Fruit fly (Drosophila melanogaster) whole organism, adult: ENCODE data around the gene CG7290.
A peak's percentile ranks its signal among the peaks of the same experiment; 100 is the strongest.

Experiments used
- CG11617 ChIP-seq: fragments of 200-800 bp; sonication (Bioruptor generic); optimal IDR thresholded peaks from 2 replicates; lab custom pipeline; 2017; ENCODE audit warnings: mild to moderate bottlenecking, missing biosample characterization, missing genetic modification reagents, missing genetic modification characterization
- CG12768 ChIP-seq: fragments of 200-800 bp; sonication (Bioruptor generic); optimal IDR thresholded peaks from 2 replicates; lab custom pipeline; 2017; ENCODE audit warnings: missing biosample characterization, missing genetic modification characterization, mild to moderate bottlenecking, moderate library complexity, missing genetic modification reagents
- CG14711 ChIP-seq: fragments of 200-800 bp; sonication (Bioruptor generic); optimal IDR thresholded peaks from 2 replicates; lab custom pipeline; 2018; ENCODE audit warnings: missing biosample characterization, mild to moderate bottlenecking, missing genetic modification characterization, moderate library complexity
- CG1620 ChIP-seq: fragments of 200-800 bp; sonication (Bioruptor generic); optimal IDR thresholded peaks from 2 replicates; lab custom pipeline; 2016; ENCODE audit warnings: missing biosample characterization, missing genetic modification characterization
- CG33017 ChIP-seq: fragments of 200-800 bp; sonication (Bioruptor generic); optimal IDR thresholded peaks from 2 replicates; lab custom pipeline; 2018; ENCODE audit warnings: missing biosample characterization, mild to moderate bottlenecking, missing genetic modification characterization, moderate library complexity
- CG5204 ChIP-seq: fragments of 200-800 bp; sonication (Bioruptor generic); optimal IDR thresholded peaks from 2 replicates; lab custom pipeline; 2016; ENCODE audit warnings: missing biosample characterization, missing genetic modification characterization
- CG7045 ChIP-seq: fragments of 200-800 bp; sonication (Bioruptor generic); optimal IDR thresholded peaks from 2 replicates; lab custom pipeline; 2017; ENCODE audit warnings: missing biosample characterization, mild to moderate bottlenecking, missing genetic modification characterization
- CG7101 ChIP-seq: fragments of 200-800 bp; sonication (Bioruptor generic); optimal IDR thresholded peaks from 2 replicates; lab custom pipeline; 2018; ENCODE audit warnings: missing biosample characterization, mild to moderate bottlenecking, missing genetic modification characterization, moderate library complexity
- Clk ChIP-seq: fragments of 200-800 bp; sonication (Bioruptor generic); optimal IDR thresholded peaks from 2 replicates; lab custom pipeline; 2017; ENCODE audit warnings: missing biosample characterization, missing genetic modification characterization
- Crg-1 ChIP-seq: fragments of 200-800 bp; sonication (Bioruptor generic); optimal IDR thresholded peaks from 2 replicates; lab custom pipeline; 2016; ENCODE audit warnings: missing biosample characterization, missing genetic modification characterization
- Hr96 ChIP-seq: fragments of 200-800 bp; sonication (Bioruptor generic); optimal IDR thresholded peaks from 2 replicates; lab custom pipeline; 2016; ENCODE audit warnings: missing biosample characterization, missing genetic modification characterization
- Mnt ChIP-seq: fragments of 200-800 bp; sonication (Bioruptor generic); optimal IDR thresholded peaks from 2 replicates; lab custom pipeline; 2016; ENCODE audit warnings: missing biosample characterization, mild to moderate bottlenecking, missing genetic modification characterization
- bab1 ChIP-seq: fragments of 200-800 bp; sonication (Bioruptor generic); optimal IDR thresholded peaks from 3 replicates; lab custom pipeline; 2019; ENCODE audit warnings: missing biosample characterization, mild to moderate bottlenecking, missing genetic modification characterization, moderate library complexity
- cic ChIP-seq: fragments of 200-800 bp; sonication (Bioruptor generic); optimal IDR thresholded peaks from 2 replicates; lab custom pipeline; 2017; ENCODE audit warnings: missing biosample characterization, mild to moderate bottlenecking, missing genetic modification characterization, moderate library complexity
- cnc ChIP-seq, 2 experiments: fragments of >200 bp; optimal IDR thresholded peaks; 2 replicates each; lab custom pipeline; 2017
- kay ChIP-seq: fragments of 200-800 bp; sonication (Bioruptor generic); peaks from one replicate; lab custom pipeline; 2016; ENCODE audit warnings: missing biosample characterization, missing genetic modification characterization, borderline replicate concordance
- ovo ChIP-seq: fragments of 200-800 bp; sonication (Bioruptor generic); optimal IDR thresholded peaks from 2 replicates; lab custom pipeline; 2016; ENCODE audit warnings: missing biosample characterization, missing genetic modification characterization
- pad ChIP-seq: fragments of 200-800 bp; sonication (Bioruptor generic); optimal IDR thresholded peaks from 3 replicates; lab custom pipeline; 2017; ENCODE audit warnings: missing biosample characterization, missing genetic modification characterization, mild to moderate bottlenecking, moderate library complexity, missing genetic modification reagents
- tj ChIP-seq: fragments of 200-800 bp; sonication (Bioruptor generic); optimal IDR thresholded peaks from 3 replicates; lab custom pipeline; 2017; ENCODE audit warnings: missing biosample characterization, mild to moderate bottlenecking, missing genetic modification characterization, moderate library complexity
- toe ChIP-seq: fragments of 200-800 bp; sonication (Bioruptor generic); optimal IDR thresholded peaks from 2 replicates; lab custom pipeline; 2016; ENCODE audit warnings: missing biosample characterization, missing genetic modification characterization

The CG7290 gene

dm6 chr3L:20240753-20241152 is 34.9 kb upstream of the CG7290 start, which contains the start of gene Clc:
Clc (plus strand) TSS chr3L:20241053.
- TF ChIP-seq Crg-1 (GFP tag; lab: Kevin White, UChicago) (no peak), tj (no peak), Clk (no peak), pad (GFP tag; lab: Kevin White, UChicago) (no peak), CG14711 (tag; lab: Kevin White, UChicago) (no peak), Mnt (GFP tag; lab: Kevin White, UChicago) (no peak), cnc (optimal IDR thresholded peaks at IDR 0.05; lab: Kevin White, UChicago) (no peak), CG1620 (no peak)

dm6 chr3L:20237167-20237566 is 31.3 kb upstream of the CG7290 start:
- no peak for TF ChIP-seq CG7045 (GFP tag; lab: Kevin White, UChicago)
- no peak for TF ChIP-seq CG12768 (GFP tag; lab: Kevin White, UChicago)
- TF ChIP-seq toe (GFP tag; lab: Kevin White, UChicago): no peak
- no peak for TF ChIP-seq tj
- no peak for TF ChIP-seq kay (GFP tag; lab: Kevin White, UChicago)
- no peak for TF ChIP-seq CG7101 (tag; lab: Kevin White, UChicago)
- no peak for TF ChIP-seq pad (GFP tag; lab: Kevin White, UChicago)
- TF ChIP-seq CG1620: no peak
- TF ChIP-seq cnc (optimal IDR thresholded peaks at IDR 0.05; lab: Kevin White, UChicago): no peak
- no peak for TF ChIP-seq Hr96 (GFP tag; lab: Kevin White, UChicago)
- no peak for TF ChIP-seq cic (GFP tag; lab: Kevin White, UChicago)
- TF ChIP-seq Clk: no peak
- no peak for TF ChIP-seq Crg-1 (GFP tag; lab: Kevin White, UChicago)
- no peak for TF ChIP-seq CG33017 (tag; lab: Kevin White, UChicago)
- TF ChIP-seq ovo (GFP tag; lab: Kevin White, UChicago): no peak

- no peak for TF ChIP-seq toe (GFP tag; lab: Kevin White, UChicago)
- no peak for TF ChIP-seq Hr96 (GFP tag; lab: Kevin White, UChicago)
Measured at dm6 chr3L:20231369-20231768, 25.5 kb upstream of the CG7290 start, which contains the start of gene CG13813. CG13813 (plus strand) TSS chr3L:20231669.

DNA sequence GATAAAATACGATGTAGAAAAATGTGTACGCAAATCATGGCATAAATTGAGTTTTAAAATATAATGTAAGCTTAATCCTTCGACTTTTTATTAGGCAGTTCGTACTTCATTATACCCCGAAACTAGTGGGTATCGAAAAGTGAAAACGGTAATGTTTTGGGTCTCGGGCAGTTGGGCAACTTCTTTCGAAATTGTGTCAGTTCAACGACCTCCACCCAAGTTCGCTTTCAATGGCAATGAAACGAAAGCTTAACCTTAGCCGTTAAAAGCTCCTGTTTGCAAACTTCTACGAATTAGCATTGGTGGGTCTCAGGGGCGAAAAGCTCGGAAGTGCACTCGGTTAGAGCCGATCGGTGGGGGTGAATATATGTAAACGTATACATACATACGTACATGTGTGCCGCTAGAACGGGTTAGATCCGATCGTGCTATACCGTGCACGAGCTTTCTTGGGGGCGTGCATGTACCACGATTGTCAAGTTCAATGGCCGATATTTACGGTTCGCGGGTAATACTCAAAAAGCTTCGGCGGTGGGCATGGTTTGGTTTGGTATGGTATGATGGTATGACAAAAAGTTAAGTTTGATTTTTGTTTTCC is 24.4 kb upstream of the CG7290 start:
- TF ChIP-seq cnc (optimal IDR thresholded peaks at IDR 0.05; lab: Kevin White, UChicago) (no peak), CG33017 (tag; lab: Kevin White, UChicago) (peak; percentile 33), CG14711 (tag; lab: Kevin White, UChicago) (no peak), toe (GFP tag; lab: Kevin White, UChicago) (peak; percentile 1), CG12768 (GFP tag; lab: Kevin White, UChicago) (peak; percentile 49), ovo (GFP tag; lab: Kevin White, UChicago) (peak; percentile 70), cic (GFP tag; lab: Kevin White, UChicago) (peak; percentile 85), CG7045 (GFP tag; lab: Kevin White, UChicago) (no peak), CG5204 (no peak), pad (GFP tag; lab: Kevin White, UChicago) (peak; percentile 46), CG1620 (no peak), bab1 (GFP tag; lab: Kevin White, UChicago) (peak; percentile 33), kay (GFP tag; lab: Kevin White, UChicago) (no peak), tj (no peak), Mnt (GFP tag; lab: Kevin White, UChicago) (peak; percentile 57), Clk (no peak), CG7101 (tag; lab: Kevin White, UChicago) (no peak), Crg-1 (GFP tag; lab: Kevin White, UChicago) (no peak), Hr96 (GFP tag; lab: Kevin White, UChicago) (no peak), CG11617 (GFP tag; lab: Kevin White, UChicago) (no peak)

DNA sequence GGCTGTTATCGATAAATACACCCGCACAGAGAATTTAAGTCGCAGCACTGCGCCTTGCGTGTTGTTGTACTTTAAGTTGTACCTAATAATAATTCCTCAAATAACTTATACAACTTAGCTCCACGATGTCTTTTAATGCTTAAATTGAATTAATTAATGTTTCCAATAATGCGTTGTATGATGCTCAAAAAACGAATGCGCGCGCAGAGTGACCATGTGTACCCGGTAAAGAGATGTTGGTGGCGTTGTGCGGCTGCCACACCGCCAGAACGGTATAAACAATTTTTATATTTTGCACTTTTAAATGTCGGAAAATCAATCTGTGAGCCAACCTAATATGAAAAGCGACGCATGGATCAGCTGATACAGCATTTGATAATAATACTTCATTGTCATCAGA is 20.3 kb upstream of the CG7290 start:
- TF ChIP-seq bab1 (GFP tag; lab: Kevin White, UChicago) (peak; percentile 36), cnc (optimal IDR thresholded peaks at IDR 0.05; lab: Kevin White, UChicago) (no peak)

DNA sequence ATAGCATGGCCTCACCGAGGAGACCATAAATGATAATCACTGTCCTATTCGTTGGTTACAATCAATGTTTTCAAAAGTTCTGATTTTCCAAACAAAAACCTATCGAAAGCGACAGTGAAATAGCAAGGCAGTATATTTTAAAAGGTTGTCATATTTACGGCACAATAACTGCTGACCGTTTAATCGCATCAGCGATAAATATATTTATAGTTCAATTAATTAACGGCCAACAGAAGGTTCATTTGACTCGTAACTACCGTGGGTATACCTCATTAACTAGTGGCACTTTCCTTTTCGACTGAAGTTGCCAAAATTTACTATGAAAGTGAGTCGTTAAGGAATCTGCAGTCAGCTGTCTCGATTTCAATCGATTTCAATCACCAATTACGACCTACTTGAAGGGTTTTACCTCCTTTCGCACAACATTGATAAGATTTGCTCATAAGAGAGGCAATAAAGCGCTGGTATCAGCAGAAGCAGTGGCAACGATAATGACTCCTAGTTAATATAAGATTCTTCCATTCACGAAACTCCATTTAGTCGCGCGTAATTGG is 17.6 kb upstream of the CG7290 start, which contains the start of gene CG17147:
TSS of gene CG17147 (plus strand) at position 535 of the 554 bp plus-strand sequence.
- TF ChIP-seq CG5204 (no peak), kay (GFP tag; lab: Kevin White, UChicago) (no peak), toe (GFP tag; lab: Kevin White, UChicago) (no peak), pad (GFP tag; lab: Kevin White, UChicago) (no peak), tj (no peak), CG33017 (tag; lab: Kevin White, UChicago) (no peak), CG1620 (no peak), ovo (GFP tag; lab: Kevin White, UChicago) (no peak), CG7045 (GFP tag; lab: Kevin White, UChicago) (no peak), Hr96 (GFP tag; lab: Kevin White, UChicago) (no peak), CG11617 (GFP tag; lab: Kevin White, UChicago) (no peak), cnc (optimal IDR thresholded peaks at IDR 0.05; lab: Kevin White, UChicago) (no peak), cic (GFP tag; lab: Kevin White, UChicago) (no peak), CG14711 (tag; lab: Kevin White, UChicago) (no peak), Crg-1 (GFP tag; lab: Kevin White, UChicago) (no peak), CG12768 (GFP tag; lab: Kevin White, UChicago) (no peak), Clk (no peak)
